Worm (Caenorhabditis elegans) whole organism, L4/young adult: ENCODE measurements around the gene F11C1.1.

Source experiments
- W03F9.2 ChIP-seq: fragments of 150-350 bp; optimal IDR thresholded peaks from 2 replicates; lab custom pipeline; 2014; ENCODE audit warnings: missing biosample characterization, missing genetic modification characterization
- dao-5 ChIP-seq: sonication (generic microtip); optimal IDR thresholded peaks from 2 replicates; lab custom pipeline; 2016; ENCODE audit warnings: missing genotype, missing genetic modification characterization, moderate library complexity, missing compliant biosample characterization
- him-1 ChIP-seq: sonication (generic microtip); optimal IDR thresholded peaks from 2 replicates; lab custom pipeline; 2016; ENCODE audit warnings: missing genotype, missing genetic modification reagents, missing genetic modification characterization, missing compliant biosample characterization

DNA sequence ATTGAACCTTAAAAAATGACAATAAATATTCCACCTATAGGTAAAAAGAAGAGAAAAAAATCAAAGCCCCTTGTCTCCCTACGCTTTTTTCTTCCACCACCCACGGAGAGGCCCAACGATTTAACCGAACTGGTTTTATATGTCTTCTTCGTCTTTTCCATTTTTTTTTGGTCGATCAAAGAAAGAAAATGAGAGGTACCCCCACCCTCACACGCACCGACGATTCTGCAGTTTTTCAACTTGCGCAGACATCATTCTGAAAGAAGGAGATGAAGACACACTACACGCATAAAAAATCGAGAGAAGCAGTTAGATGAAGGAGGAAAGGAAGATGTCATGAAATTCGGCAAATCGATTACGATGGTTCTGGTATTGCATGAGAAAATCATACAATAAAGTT, 24.0 kb upstream of the F11C1.1 start:
- no peak for TF ChIP-seq him-1 (tag; lab: Kevin White, UChicago)
- no peak for TF ChIP-seq dao-5 (tag; lab: Kevin White, UChicago)
- no peak for TF ChIP-seq W03F9.2 (tag; lab: Kevin White, UChicago)
